Worm (Caenorhabditis elegans) whole organism, L3 larva: ENCODE data around the gene F55A11.4.

Source experiments
- ZK546.5 ChIP-seq: sonication (generic microtip); optimal IDR thresholded peaks from 2 replicates; lab custom pipeline; 2017; ENCODE audit warnings: missing biosample characterization, missing genetic modification characterization
- ceh-82 ChIP-seq: fragments of 150-350 bp; optimal IDR thresholded peaks from 2 replicates; lab custom pipeline; 2014; ENCODE audit warnings: missing biosample characterization, missing genetic modification characterization
- egl-27 ChIP-seq: sonication (generic microtip); optimal IDR thresholded peaks from 4 replicates; lab custom pipeline; 2017; ENCODE audit warnings: missing biosample characterization, missing genetic modification reagents, missing genetic modification characterization
- elt-3 ChIP-seq, 3 experiments: fragments of 150-350 bp in 1 of 3; sonication (generic microtip) in 2 of 3; optimal IDR thresholded peaks; 2 replicates in 2 of 3; 4 replicates in 1 of 3; lab custom pipeline; 2014 to 2017; ENCODE audit warnings: missing biosample characterization in 3 of 3, missing genetic modification characterization in 3 of 3
- fkh-10 ChIP-seq: sonication (generic microtip); optimal IDR thresholded peaks from 2 replicates; lab custom pipeline; 2017; ENCODE audit warnings: missing biosample characterization, missing genetic modification reagents, missing genetic modification characterization
- lin-39 ChIP-seq: fragments of 150-350 bp; optimal IDR thresholded peaks from 2 replicates; lab custom pipeline; 2018; ENCODE audit warnings: missing biosample characterization, missing genetic modification reagents, missing genetic modification characterization
- nfya-1 ChIP-seq: sonication (generic microtip); optimal IDR thresholded peaks from 2 replicates; lab custom pipeline; 2017; ENCODE audit warnings: missing genetic modification characterization, mild to moderate bottlenecking, missing compliant biosample characterization, antibody characterized with exemption, moderate library complexity; ENCODE audit not compliant: insufficient read depth
- nhr-12 ChIP-seq: fragments of 150-350 bp; optimal IDR thresholded peaks from 2 replicates; lab custom pipeline; 2014; ENCODE audit warnings: missing biosample characterization, missing genetic modification characterization
- pqm-1 ChIP-seq: fragments of 150-350 bp; optimal IDR thresholded peaks from 2 replicates; lab custom pipeline; 2017; ENCODE audit warnings: missing biosample characterization, missing genetic modification characterization, inconsistent platforms
- zag-1 ChIP-seq: fragments of 150-350 bp; optimal IDR thresholded peaks from 2 replicates; lab custom pipeline; 2014; ENCODE audit warnings: missing biosample characterization, missing genetic modification characterization

DNA sequence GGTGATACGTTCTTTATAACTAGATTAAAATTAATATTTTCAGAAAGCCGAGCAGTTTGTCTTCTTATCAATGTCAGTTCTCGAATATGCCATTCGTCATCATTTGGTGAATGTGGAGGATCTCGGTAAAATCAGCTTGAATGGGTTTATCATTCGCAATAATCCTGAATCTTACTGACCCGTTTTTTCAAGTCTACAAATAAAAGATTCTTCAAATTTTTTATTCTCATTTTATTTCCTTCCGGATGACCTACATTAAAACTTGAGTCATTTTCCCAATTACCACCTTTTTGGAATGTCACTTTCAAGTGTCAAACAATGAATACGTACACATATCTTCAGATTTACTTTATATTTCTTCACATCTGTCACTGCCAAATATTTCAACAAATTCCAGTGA is 9.9 kb upstream of the F55A11.4 start, which contains the start of gene T04F3.5:
- TF ChIP-seq ceh-82 (tag; lab: Kevin White, UChicago) (no peak), pqm-1 (tag; lab: Kevin White, UChicago) (no peak), ZK546.5 (no peak), elt-3 (tag; optimal IDR thresholded peaks at IDR 0.05; lab: Kevin White, UChicago) (no peak), zag-1 (tag; lab: Kevin White, UChicago) (no peak), egl-27 (no peak), lin-39 (tag; lab: Kevin White, UChicago) (no peak), nhr-12 (no peak), fkh-10 (no peak), nfya-1 (tag; lab: Kevin White, UChicago) (no peak)
